Worm (Caenorhabditis elegans) whole organism, L2 larva: Measurements from ENCODE around the gene ZK1290.15.
A peak's percentile ranks its signal among the peaks of the same experiment; 100 is the strongest.

Experiments
- C34F6.9 ChIP-seq: fragments of 150-350 bp; optimal IDR thresholded peaks from 2 replicates; lab custom pipeline; 2014; ENCODE audit warnings: missing biosample characterization, missing genetic modification characterization
- F13H6.1 ChIP-seq: sonication (generic microtip); optimal IDR thresholded peaks from 2 replicates; lab custom pipeline; 2016; ENCODE audit warnings: missing genetic modification characterization, missing compliant biosample characterization
- R02D3.7 ChIP-seq: fragments of 150-350 bp; optimal IDR thresholded peaks from 2 replicates; lab custom pipeline; 2014; ENCODE audit warnings: missing biosample characterization, missing genetic modification characterization
- Y55F3AM.14 ChIP-seq: fragments of 200-800 bp; sonication (Bioruptor generic); optimal IDR thresholded peaks from 2 replicates; lab custom pipeline; 2018; ENCODE audit warnings: mild to moderate bottlenecking, missing genetic modification characterization, missing compliant biosample characterization
- ZK546.5 ChIP-seq: sonication (generic microtip); optimal IDR thresholded peaks from 2 replicates; lab custom pipeline; 2017; ENCODE audit warnings: missing biosample characterization, missing genetic modification characterization
- alr-1 ChIP-seq: fragments of 150-350 bp; optimal IDR thresholded peaks from 2 replicates; lab custom pipeline; 2014; ENCODE audit warnings: missing biosample characterization, missing genetic modification characterization
- aly-2 ChIP-seq: fragments of 150-350 bp; optimal IDR thresholded peaks from 2 replicates; lab custom pipeline; 2014; ENCODE audit warnings: missing biosample characterization, missing genetic modification characterization
- ama-1 ChIP-seq: fragments of 150-350 bp; optimal IDR thresholded peaks from 2 replicates; lab custom pipeline; 2018; ENCODE audit warnings: inconsistent platforms
- blmp-1 ChIP-seq: sonication (generic microtip); optimal IDR thresholded peaks from 2 replicates; lab custom pipeline; 2017; ENCODE audit warnings: missing genetic modification characterization, mild to moderate bottlenecking, missing compliant biosample characterization, antibody characterized with exemption, moderate library complexity; ENCODE audit not compliant: insufficient read depth
- ceh-16 ChIP-seq: fragments of 150-350 bp; optimal IDR thresholded peaks from 2 replicates; lab custom pipeline; 2014; ENCODE audit warnings: missing biosample characterization, missing genetic modification characterization
- ceh-82 ChIP-seq: fragments of 150-350 bp; optimal IDR thresholded peaks from 2 replicates; lab custom pipeline; 2014; ENCODE audit warnings: missing biosample characterization, missing genetic modification characterization
- crh-2 ChIP-seq: sonication (generic microtip); optimal IDR thresholded peaks from 2 replicates; lab custom pipeline; 2017; ENCODE audit warnings: missing biosample characterization, missing genetic modification characterization
- dmd-4 ChIP-seq: sonication (generic microtip); optimal IDR thresholded peaks from 2 replicates; lab custom pipeline; 2017; ENCODE audit warnings: missing biosample characterization, missing genetic modification characterization
- egl-27 ChIP-seq: sonication (generic microtip); optimal IDR thresholded peaks from 3 replicates; lab custom pipeline; 2017; ENCODE audit warnings: missing biosample characterization, missing genetic modification reagents, missing genetic modification characterization
- elt-1 ChIP-seq: fragments of 150-350 bp; optimal IDR thresholded peaks from 2 replicates; lab custom pipeline; 2014; ENCODE audit warnings: missing biosample characterization, missing genetic modification characterization
- elt-3 ChIP-seq: sonication (generic microtip); optimal IDR thresholded peaks from 2 replicates; lab custom pipeline; 2017; ENCODE audit warnings: missing biosample characterization, missing genetic modification characterization
- fos-1 ChIP-seq: fragments of 150-350 bp; optimal IDR thresholded peaks from 2 replicates; lab custom pipeline; 2014; ENCODE audit warnings: missing biosample characterization, missing genetic modification characterization
- gmeb-1 ChIP-seq: fragments of 150-350 bp; optimal IDR thresholded peaks from 2 replicates; lab custom pipeline; 2014; ENCODE audit warnings: missing biosample characterization, missing genetic modification characterization
- lin-11 ChIP-seq: fragments of 150-350 bp; sonication (generic microtip); optimal IDR thresholded peaks from 2 replicates; lab custom pipeline; 2014; ENCODE audit warnings: missing biosample characterization, missing genetic modification characterization, inconsistent platforms, mixed read lengths
- lin-13 ChIP-seq: fragments of 150-350 bp; optimal IDR thresholded peaks from 2 replicates; lab custom pipeline; 2014; ENCODE audit warnings: missing biosample characterization, missing genetic modification reagents, missing genetic modification characterization
- lin-39 ChIP-seq: fragments of 150-350 bp; optimal IDR thresholded peaks from 2 replicates; lab custom pipeline; 2014; ENCODE audit warnings: missing biosample characterization, missing genetic modification reagents, missing genetic modification characterization
- lsy-2 ChIP-seq, 2 experiments: fragments of 150-350 bp in 1 of 2; sonication (generic microtip) in 1 of 2; optimal IDR thresholded peaks; 2 replicates each; lab custom pipeline; 2014 to 2017; ENCODE audit warnings: missing biosample characterization in 2 of 2, missing genetic modification characterization in 2 of 2
- mab-5 ChIP-seq: fragments of 150-350 bp; optimal IDR thresholded peaks from 2 replicates; lab custom pipeline; 2014; ENCODE audit warnings: missing biosample characterization, missing genetic modification characterization
- mbf-1 ChIP-seq: sonication (generic microtip); optimal IDR thresholded peaks from 2 replicates; lab custom pipeline; 2017; ENCODE audit warnings: missing biosample characterization, missing genetic modification characterization
- mdl-1 ChIP-seq, 2 experiments: fragments of 150-350 bp in 1 of 2; sonication (generic microtip) in 1 of 2; optimal IDR thresholded peaks; 2 replicates each; lab custom pipeline; 2017; ENCODE audit warnings: missing biosample characterization in 2 of 2, missing genetic modification characterization in 2 of 2
- nhr-10 ChIP-seq: sonication (generic microtip); optimal IDR thresholded peaks from 2 replicates; lab custom pipeline; 2017; ENCODE audit warnings: missing biosample characterization, missing genetic modification characterization
- nhr-11 ChIP-seq: fragments of 150-350 bp; optimal IDR thresholded peaks from 2 replicates; lab custom pipeline; 2014; ENCODE audit warnings: missing biosample characterization, missing genetic modification characterization
- nhr-12 ChIP-seq: fragments of 150-350 bp; optimal IDR thresholded peaks from 2 replicates; lab custom pipeline; 2014; ENCODE audit warnings: missing biosample characterization, missing genetic modification characterization
- nhr-129 ChIP-seq: fragments of 150-350 bp; optimal IDR thresholded peaks from 2 replicates; lab custom pipeline; 2014; ENCODE audit warnings: missing biosample characterization, missing genetic modification characterization
- nhr-21 ChIP-seq: fragments of 150-350 bp; optimal IDR thresholded peaks from 2 replicates; lab custom pipeline; 2014; ENCODE audit warnings: missing biosample characterization, missing genetic modification characterization
- nhr-23 ChIP-seq: fragments of 150-350 bp; optimal IDR thresholded peaks from 2 replicates; lab custom pipeline; 2014; ENCODE audit warnings: missing biosample characterization, missing genetic modification reagents, missing genetic modification characterization
- nhr-237 ChIP-seq: fragments of 150-350 bp; optimal IDR thresholded peaks from 2 replicates; lab custom pipeline; 2014; ENCODE audit warnings: missing biosample characterization, missing genetic modification characterization
- nhr-25 ChIP-seq: fragments of 150-350 bp; sonication (generic microtip); optimal IDR thresholded peaks from 3 replicates; lab custom pipeline; 2014; ENCODE audit warnings: missing biosample characterization, missing genetic modification characterization
- nhr-6 ChIP-seq: fragments of 150-350 bp; optimal IDR thresholded peaks from 2 replicates; lab custom pipeline; 2014; ENCODE audit warnings: missing biosample characterization, missing genetic modification characterization
- nhr-77 ChIP-seq: fragments of 150-350 bp; optimal IDR thresholded peaks from 2 replicates; lab custom pipeline; 2014; ENCODE audit warnings: missing biosample characterization, missing genetic modification characterization
- peb-1 ChIP-seq: fragments of 150-350 bp; optimal IDR thresholded peaks from 2 replicates; lab custom pipeline; 2014; ENCODE audit warnings: missing biosample characterization, missing genetic modification characterization
- sem-4 ChIP-seq: fragments of 150-350 bp; optimal IDR thresholded peaks from 2 replicates; lab custom pipeline; 2014; ENCODE audit warnings: missing biosample characterization, missing genetic modification reagents, missing genetic modification characterization
- skn-1 ChIP-seq: sonication (generic microtip); optimal IDR thresholded peaks from 2 replicates; lab custom pipeline; 2017; ENCODE audit warnings: missing biosample characterization, missing genetic modification characterization
- sma-3 ChIP-seq: sonication (generic microtip); optimal IDR thresholded peaks from 2 replicates; lab custom pipeline; 2016; ENCODE audit warnings: missing genetic modification reagents, missing genetic modification characterization, missing compliant biosample characterization
- sma-9 ChIP-seq, 2 experiments: fragments of 150-350 bp in 1 of 2; sonication (generic microtip) in 1 of 2; optimal IDR thresholded peaks; 2 replicates each; lab custom pipeline; 2014 to 2016; ENCODE audit warnings: missing genetic modification characterization in 2 of 2, mild to moderate bottlenecking in 1 of 2, missing biosample characterization in 1 of 2, missing compliant biosample characterization in 1 of 2, missing genetic modification reagents in 1 of 2, moderate library complexity in 1 of 2
- snpc-4 ChIP-seq: fragments of 150-350 bp; optimal IDR thresholded peaks from 2 replicates; lab custom pipeline; 2014; ENCODE audit warnings: missing biosample characterization, missing genetic modification characterization
- unc-39 ChIP-seq: fragments of 150-350 bp; optimal IDR thresholded peaks from 2 replicates; lab custom pipeline; 2014; ENCODE audit warnings: missing biosample characterization, missing genetic modification characterization
- unc-55 ChIP-seq: fragments of 150-350 bp; sonication (generic microtip); optimal IDR thresholded peaks from 3 replicates; lab custom pipeline; 2014; ENCODE audit warnings: missing biosample characterization, missing genetic modification reagents, missing genetic modification characterization
- unc-62 ChIP-seq: fragments of 150-350 bp; optimal IDR thresholded peaks from 2 replicates; lab custom pipeline; 2014; ENCODE audit warnings: missing biosample characterization, missing genetic modification reagents, missing genetic modification characterization
- zag-1 ChIP-seq: fragments of 150-350 bp; optimal IDR thresholded peaks from 2 replicates; lab custom pipeline; 2014; ENCODE audit warnings: missing biosample characterization, missing genetic modification characterization
- ztf-1 ChIP-seq: fragments of 200-800 bp; sonication (Bioruptor generic); conservative IDR thresholded peaks from 2 replicates; pipeline ENCODE4 v1.3.6; 2022; ENCODE audit warnings: missing genetic modification characterization, missing compliant biosample characterization
- ztf-11 ChIP-seq: sonication (generic microtip); optimal IDR thresholded peaks from 2 replicates; lab custom pipeline; 2017; ENCODE audit warnings: missing biosample characterization, missing genetic modification characterization
- ztf-4 ChIP-seq: fragments of 150-350 bp; optimal IDR thresholded peaks from 2 replicates; lab custom pipeline; 2014; ENCODE audit warnings: missing biosample characterization, missing genetic modification characterization

The ZK1290.15 gene

DNA sequence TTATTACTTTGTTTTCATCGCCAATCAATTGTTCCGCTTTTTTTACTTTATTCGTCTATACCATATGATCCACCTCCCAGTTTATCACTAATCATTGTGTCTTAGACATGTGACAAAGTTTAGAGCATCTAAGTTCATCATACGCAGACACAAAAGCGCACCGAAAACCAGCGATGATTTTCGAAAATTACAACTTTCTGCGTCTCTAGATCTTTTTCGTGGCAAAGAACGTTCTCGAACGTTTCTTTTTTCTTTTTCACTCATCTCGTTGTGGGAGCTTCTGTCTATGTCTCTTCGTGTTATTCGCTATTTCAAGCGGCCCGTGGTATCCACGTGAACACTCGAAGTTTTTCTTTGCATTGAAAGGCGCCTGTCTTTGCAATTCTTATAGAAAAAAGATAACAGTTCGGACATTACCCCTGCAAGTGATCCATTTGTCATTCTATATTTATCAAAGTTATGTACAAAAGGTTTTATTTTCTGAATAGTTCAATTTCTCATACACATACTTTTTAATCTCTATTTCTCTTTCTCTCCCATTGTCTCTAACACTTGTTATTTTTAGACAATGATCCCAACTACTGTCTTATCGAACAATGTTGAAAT is 5.8 kb downstream of the ZK1290.15 start, which contains the start of gene ZK1290.5:
ZK1290.5 (plus strand) TSS at position 566 of the 606 bp plus-strand sequence.
- TF ChIP-seq ZK546.5 (tag; lab: Kevin White, UChicago) = no peak
- TF ChIP-seq mbf-1 (tag; lab: Kevin White, UChicago) = no peak
- no peak for TF ChIP-seq R02D3.7 (tag; lab: Kevin White, UChicago)
- peak; percentile 28 to 89 for TF ChIP-seq lsy-2 (tag; optimal IDR thresholded peaks at IDR 0.05; lab: Kevin White, UChicago)
- TF ChIP-seq lin-39 (tag; lab: Kevin White, UChicago) = no peak
- TF ChIP-seq Y55F3AM.14 (GFP tag; lab: Kevin White, UChicago) = peak; percentile 69
- TF ChIP-seq elt-3 (tag; lab: Kevin White, UChicago) = no peak
- TF ChIP-seq nhr-237 (tag; lab: Kevin White, UChicago) = no peak
- TF ChIP-seq zag-1 (tag; lab: Kevin White, UChicago) = peak; percentile 53
- peak; percentile 18 for TF ChIP-seq unc-62
- TF ChIP-seq nhr-25 = peak; percentile 91
- TF ChIP-seq skn-1 = peak; percentile 62
- no peak for TF ChIP-seq nhr-12 (tag; lab: Kevin White, UChicago)
- peak; percentile 84 for TF ChIP-seq ztf-4 (tag; lab: Kevin White, UChicago)
- TF ChIP-seq dmd-4 (tag; lab: Kevin White, UChicago) = no peak
- peak; percentile 47 for TF ChIP-seq lin-13 (GFP tag; lab: Kevin White, UChicago)
- TF ChIP-seq elt-1 (tag; lab: Kevin White, UChicago) = no peak
- peak; percentile 96 for TF ChIP-seq C34F6.9
- TF ChIP-seq mdl-1 (tag; optimal IDR thresholded peaks at IDR 0.05; lab: Kevin White, UChicago) = peak; percentile 74 to 90
- TF ChIP-seq nhr-23 (tag; lab: Kevin White, UChicago) = no peak
- TF ChIP-seq nhr-21 (tag; lab: Kevin White, UChicago) = peak; percentile 94
- TF ChIP-seq ceh-16 (tag; lab: Kevin White, UChicago) = no peak
- TF ChIP-seq fos-1 (tag; lab: Kevin White, UChicago) = peak; percentile 87
- TF ChIP-seq unc-39 (tag; lab: Kevin White, UChicago) = no peak
- TF ChIP-seq ceh-82 (tag; lab: Kevin White, UChicago) = no peak
- peak; percentile 62 for TF ChIP-seq gmeb-1
- TF ChIP-seq aly-2 (tag; lab: Kevin White, UChicago) = no peak
- TF ChIP-seq F13H6.1 (tag; lab: Kevin White, UChicago) = peak; percentile 95
- TF ChIP-seq ztf-1 (GFP tag; lab: Robert Waterston, UW) = no peak
- peak; percentile 98 for TF ChIP-seq crh-2 (tag; lab: Kevin White, UChicago)
- TF ChIP-seq mab-5 (tag; lab: Kevin White, UChicago) = peak; percentile 27
- peak; percentile 97 for TF ChIP-seq sma-3 (GFP tag; lab: Kevin White, UChicago)
- peak; percentile 79 for TF ChIP-seq sem-4
- no peak for TF ChIP-seq nhr-11 (tag; lab: Kevin White, UChicago)
- TF ChIP-seq sma-9 (GFP tag; optimal IDR thresholded peaks at IDR 0.05; lab: Kevin White, UChicago) = peak; percentile 98
- peak; percentile 18 for TF ChIP-seq sma-9 (tag; optimal IDR thresholded peaks at IDR 0.05; lab: Kevin White, UChicago)
- no peak for TF ChIP-seq ama-1 (lab: Kevin White, UChicago)
- peak; percentile 68 for TF ChIP-seq unc-55 (GFP tag; lab: Kevin White, UChicago)
- no peak for TF ChIP-seq alr-1 (tag; lab: Kevin White, UChicago)
- peak; percentile 84 for TF ChIP-seq nhr-6 (tag; lab: Kevin White, UChicago)
- TF ChIP-seq nhr-129 (tag; lab: Kevin White, UChicago) = peak; percentile 93
- no peak for TF ChIP-seq nhr-77
- no peak for TF ChIP-seq ztf-11 (tag; lab: Kevin White, UChicago)
- TF ChIP-seq blmp-1 (tag; lab: Kevin White, UChicago) = peak; percentile 71
- TF ChIP-seq egl-27 = peak; percentile 92
- no peak for TF ChIP-seq lin-11
- peak; percentile 18 for TF ChIP-seq snpc-4 (tag; lab: Kevin White, UChicago)
- TF ChIP-seq peb-1 (tag; lab: Kevin White, UChicago) = no peak
- TF ChIP-seq nhr-10 (tag; lab: Kevin White, UChicago) = peak; percentile 52
